Worm (Caenorhabditis elegans): ENCODE measurements around the gene trpl-2.
"Not testable (repeated sequence)": the region's sequence is repeated elsewhere in the genome, so short reads cannot be mapped to it uniquely, and the experiment has no call there.

Gene trpl-2

ce11 chrIV:4347578-4348003 is 21.1 kb downstream of the trpl-2 start (continued):
- no peak for TF ChIP-seq ceh-31 (tag; optimal IDR thresholded peaks at IDR 0.05)

ce11 chrIV:4348146-4348545 is 21.7 kb downstream of the trpl-2 start, which contains the start of gene W03B1.5:
Gene W03B1.5, plus strand, starts transcription at chrIV:4348446.
- TF ChIP-seq K09A11.1 (tag; optimal IDR thresholded peaks at IDR 0.05; ENCODE audit: insufficient read depth); ceh-14 (tag; optimal IDR thresholded peaks at IDR 0.05); pha-2 (tag; optimal IDR thresholded peaks at IDR 0.05): not testable (repeated sequence)

ce11 chrIV:4356879-4357278 is 30.4 kb downstream of the trpl-2 start, which contains the start of gene W03B1.9:
Gene W03B1.9, minus strand, starts transcription at chrIV:4356979.
- TF ChIP-seq ttx-3 (tag; optimal IDR thresholded peaks at IDR 0.05) (no peak), F13H6.1 (tag; optimal IDR thresholded peaks at IDR 0.05) (no peak), sdc-2 (tag; optimal IDR thresholded peaks at IDR 0.05) (no peak), madf-2 (tag; optimal IDR thresholded peaks at IDR 0.05) (no peak), hlh-6 (tag; optimal IDR thresholded peaks at IDR 0.05) (no peak), eyg-1 (tag; optimal IDR thresholded peaks at IDR 0.05) (no peak), ceh-48 (tag; optimal IDR thresholded peaks at IDR 0.05) (no peak), ceh-19 (GFP tag; optimal IDR thresholded peaks at IDR 0.05) (no peak), ceh-24 (tag; optimal IDR thresholded peaks at IDR 0.05) (no peak), ceh-2 (tag; optimal IDR thresholded peaks at IDR 0.05) (no peak), ets-4 (tag; optimal IDR thresholded peaks at IDR 0.05) (no peak), ceh-9 (tag; optimal IDR thresholded peaks at IDR 0.05) (no peak), ceh-18 (tag; optimal IDR thresholded peaks at IDR 0.05) (no peak), pha-2 (tag; optimal IDR thresholded peaks at IDR 0.05) (no peak), ref-2 (tag; optimal IDR thresholded peaks at IDR 0.05) (no peak), sox-2 (GFP tag; IDR thresholded peaks at IDR 0.05) (no peak), pros-1 (tag; optimal IDR thresholded peaks at IDR 0.05) (no peak), lin-11 (tag; optimal IDR thresholded peaks at IDR 0.05) (no peak), C38D4.7 (GFP tag; optimal IDR thresholded peaks at IDR 0.05) (no peak)

- TF ChIP-seq unc-3 (GFP tag; conservative IDR thresholded peaks at IDR 0.05): no peak
- no peak for TF ChIP-seq unc-3 (tag; optimal IDR thresholded peaks at IDR 0.05)
Measured at ce11 chrIV:4357296-4357695, 30.8 kb downstream of the trpl-2 start, which contains the start of gene sars-2. Gene sars-2, plus strand, starts transcription at chrIV:4357636.

ce11 chrIV:4359653-4360052 is 33.2 kb downstream of the trpl-2 start, which contains the start of gene F55F10.3:
Gene F55F10.3, plus strand, starts transcription at chrIV:4359953.
- TF ChIP-seq elt-2 (tag; optimal IDR thresholded peaks at IDR 0.05): no peak
- no peak for TF ChIP-seq ceh-14 (tag; optimal IDR thresholded peaks at IDR 0.05)
- no peak for TF ChIP-seq ets-4 (tag; optimal IDR thresholded peaks at IDR 0.05)
- TF ChIP-seq unc-42 (tag; optimal IDR thresholded peaks at IDR 0.05): no peak
- TF ChIP-seq K09A11.1 (tag; optimal IDR thresholded peaks at IDR 0.05; ENCODE audit: insufficient read depth): no peak
- TF ChIP-seq C38D4.7 (GFP tag; optimal IDR thresholded peaks at IDR 0.05): no peak
- TF ChIP-seq nhr-11 (tag; optimal IDR thresholded peaks at IDR 0.05): no peak
- no peak for TF ChIP-seq pag-3 (tag; optimal IDR thresholded peaks at IDR 0.05; ENCODE audit: borderline replicate concordance)
- TF ChIP-seq sox-2 (GFP tag; IDR thresholded peaks at IDR 0.05): no peak
- TF ChIP-seq mec-3 (tag; optimal IDR thresholded peaks at IDR 0.05; ENCODE audit: borderline replicate concordance): no peak
- no peak for TF ChIP-seq npax-4 (tag; optimal IDR thresholded peaks at IDR 0.05)

- TF ChIP-seq unc-55 (GFP tag; optimal IDR thresholded peaks at IDR 0.05) (no peak), nfya-1 (tag; optimal IDR thresholded peaks at IDR 0.05) (peak; percentile 18)
Measured at ce11 chrIV:4360497-4360896, 34.0 kb downstream of the trpl-2 start, which contains the start of gene F55F10.1. Gene F55F10.1, plus strand, starts transcription at chrIV:4360837.
